Fruit fly (Drosophila melanogaster): ENCODE results near the gene Mat89Ba.

Mat89Ba gene

dm6 chr3R:16263522-16264305 lies 8.5 kb downstream of the Mat89Ba start, which contains the start of the genes bor and asun:
bor (minus strand) TSS chr3R:16264115.
asun (plus strand) TSS chr3R:16264271.
- no peak for TF ChIP-seq CG8478 (optimal IDR thresholded peaks at IDR 0.05)
- peak in 1 of 2 experiments; percentile 7 for TF ChIP-seq CTCF (optimal IDR thresholded peaks at IDR 0.05)

- no peak for TF ChIP-seq CG8478 (optimal IDR thresholded peaks at IDR 0.05)
- TF ChIP-seq CTCF (optimal IDR thresholded peaks at IDR 0.05): peak; percentile 97 to 99
Measured at dm6 chr3R:16260385-16261169, 11.6 kb downstream of the Mat89Ba start.

dm6 chr3R:16257346-16257745 lies 14.9 kb downstream of the Mat89Ba start:
- TF ChIP-seq CG8478 (optimal IDR thresholded peaks at IDR 0.05): no peak
- TF ChIP-seq CTCF (optimal IDR thresholded peaks at IDR 0.05): no peak

DNA sequence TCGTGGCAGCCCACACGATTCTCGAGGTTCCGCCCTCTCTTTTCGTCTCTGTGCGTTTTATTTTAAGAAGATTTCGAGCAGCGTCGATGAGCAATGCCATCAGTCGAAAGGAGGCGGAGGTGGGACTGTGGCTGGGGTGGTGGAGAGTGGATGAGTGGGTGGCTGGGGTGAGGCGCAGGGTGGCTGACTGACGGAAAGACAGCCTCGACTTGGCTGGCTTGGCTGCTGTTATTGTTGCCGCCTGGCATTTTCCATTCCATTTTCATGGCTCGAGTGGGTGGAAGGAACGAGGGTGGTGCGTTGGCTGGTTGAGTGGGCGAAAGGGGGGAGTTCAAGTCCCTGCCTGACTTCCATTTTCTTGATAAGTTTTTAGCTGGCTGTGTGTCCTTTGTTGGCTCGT lies 16.1 kb downstream of the Mat89Ba start:
- no peak for TF ChIP-seq CG8478 (optimal IDR thresholded peaks at IDR 0.05)
- TF ChIP-seq CTCF (optimal IDR thresholded peaks at IDR 0.05): no peak

dm6 chr3R:16254616-16255601 lies 17.3 kb downstream of the Mat89Ba start:
- TF ChIP-seq CTCF (optimal IDR thresholded peaks at IDR 0.05) (peak; percentile 29 to 58), CG8478 (optimal IDR thresholded peaks at IDR 0.05) (no peak)

DNA sequence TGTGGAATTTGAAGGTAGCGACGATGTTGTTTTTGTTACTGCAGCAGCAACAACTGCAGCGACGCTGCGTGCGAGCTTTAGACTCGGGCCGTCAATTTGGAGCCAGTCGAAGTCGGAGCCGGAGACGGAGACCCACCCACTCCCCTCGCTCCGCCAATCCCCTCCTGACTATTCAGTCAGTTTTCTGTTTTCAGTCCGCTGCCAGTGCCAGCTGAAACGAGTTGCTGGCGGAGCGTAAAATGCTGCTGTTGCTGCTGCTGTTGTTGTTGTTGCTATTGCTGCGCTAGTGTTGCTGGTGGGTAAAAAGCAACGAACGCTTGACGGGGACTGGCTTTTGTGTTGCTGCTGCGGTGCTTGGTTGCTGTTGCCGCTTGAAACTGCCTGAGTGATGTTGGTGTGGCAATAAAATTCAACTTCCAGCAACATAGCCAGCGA lies 18.2 kb downstream of the Mat89Ba start:
- no peak for TF ChIP-seq CG8478 (optimal IDR thresholded peaks at IDR 0.05)
- TF ChIP-seq CTCF (optimal IDR thresholded peaks at IDR 0.05): no peak

dm6 chr3R:16253427-16253883 lies 18.8 kb downstream of the Mat89Ba start:
- no peak for TF ChIP-seq CTCF (optimal IDR thresholded peaks at IDR 0.05)
- TF ChIP-seq CG8478 (optimal IDR thresholded peaks at IDR 0.05): no peak

- no peak for TF ChIP-seq CTCF (optimal IDR thresholded peaks at IDR 0.05)
- no peak for TF ChIP-seq CG8478 (optimal IDR thresholded peaks at IDR 0.05)
Measured at dm6 chr3R:16252898-16253412, 19.3 kb downstream of the Mat89Ba start.

DNA sequence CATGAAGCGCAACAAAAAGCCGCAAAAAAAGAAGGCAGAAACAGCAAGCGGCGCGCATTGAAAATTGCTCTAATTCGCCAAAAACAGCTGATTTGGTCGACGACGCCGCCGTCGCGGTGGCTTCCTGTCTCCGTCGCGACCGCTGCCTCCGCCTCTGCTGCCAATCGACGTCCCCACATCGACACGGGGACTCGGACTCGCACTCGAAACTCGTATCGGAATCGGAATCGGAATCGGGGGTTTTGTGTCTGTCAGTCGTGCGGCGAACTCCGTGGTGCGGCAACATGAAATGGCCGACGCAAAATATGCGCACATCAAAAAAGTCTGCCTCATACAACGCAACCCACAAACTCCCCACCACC lies 20.3 kb downstream of the Mat89Ba start:
- no peak for TF ChIP-seq CG8478 (optimal IDR thresholded peaks at IDR 0.05)
- no peak for TF ChIP-seq CTCF (optimal IDR thresholded peaks at IDR 0.05)

DNA sequence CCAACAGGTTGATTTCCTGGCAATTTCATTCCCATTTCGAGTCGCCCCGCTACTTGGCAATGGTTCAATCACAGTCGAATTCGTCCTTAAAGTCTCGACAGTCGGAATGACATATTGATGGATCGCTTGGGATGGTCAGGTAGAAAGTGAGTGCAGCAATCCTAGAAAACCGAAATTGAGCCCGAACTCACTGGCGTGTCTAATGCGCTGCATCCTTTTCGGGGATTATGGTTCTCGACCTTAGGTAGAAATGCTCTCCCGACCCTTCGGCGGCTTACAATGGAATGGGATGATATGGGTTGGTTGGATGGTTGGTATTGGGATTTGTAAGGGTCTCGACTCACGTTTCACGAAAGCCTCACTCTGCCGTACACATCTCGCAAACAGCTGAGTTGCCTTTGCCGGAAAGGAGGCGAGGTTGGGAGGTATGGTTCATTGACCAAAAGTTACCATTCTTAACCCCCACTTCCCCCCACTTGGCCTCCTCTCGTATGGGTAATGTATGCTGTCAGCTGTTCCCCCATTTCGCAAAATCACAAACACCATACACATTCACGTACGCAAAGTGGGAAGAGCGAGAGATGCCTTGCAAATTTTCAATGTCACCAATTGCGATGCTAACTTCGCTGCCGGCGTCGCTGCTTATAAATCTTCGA lies 20.8 kb downstream of the Mat89Ba start:
- TF ChIP-seq CG8478 (optimal IDR thresholded peaks at IDR 0.05) (no peak), CTCF (optimal IDR thresholded peaks at IDR 0.05) (no peak)

- TF ChIP-seq CTCF (optimal IDR thresholded peaks at IDR 0.05) (no peak), CG8478 (optimal IDR thresholded peaks at IDR 0.05) (peak; percentile 5)
Measured at dm6 chr3R:16249829-16250814, 22.1 kb downstream of the Mat89Ba start.

DNA sequence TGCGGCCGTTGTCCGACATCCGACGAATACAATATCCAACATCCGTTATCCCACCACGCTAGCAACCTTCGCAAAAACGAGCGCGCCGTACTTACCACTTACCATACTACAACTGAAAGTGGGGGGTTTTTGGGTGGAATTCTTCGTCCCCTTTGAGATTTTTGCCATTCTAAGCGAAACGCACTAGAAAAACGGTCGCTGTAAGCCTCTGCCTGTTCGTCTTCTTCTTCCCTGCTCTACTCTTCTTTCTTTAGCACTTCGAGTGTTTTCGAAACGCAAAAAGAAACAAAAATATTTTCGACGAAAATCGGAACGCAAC lies 22.7 kb downstream of the Mat89Ba start:
- TF ChIP-seq CTCF (optimal IDR thresholded peaks at IDR 0.05) (no peak), CG8478 (optimal IDR thresholded peaks at IDR 0.05) (no peak)

DNA sequence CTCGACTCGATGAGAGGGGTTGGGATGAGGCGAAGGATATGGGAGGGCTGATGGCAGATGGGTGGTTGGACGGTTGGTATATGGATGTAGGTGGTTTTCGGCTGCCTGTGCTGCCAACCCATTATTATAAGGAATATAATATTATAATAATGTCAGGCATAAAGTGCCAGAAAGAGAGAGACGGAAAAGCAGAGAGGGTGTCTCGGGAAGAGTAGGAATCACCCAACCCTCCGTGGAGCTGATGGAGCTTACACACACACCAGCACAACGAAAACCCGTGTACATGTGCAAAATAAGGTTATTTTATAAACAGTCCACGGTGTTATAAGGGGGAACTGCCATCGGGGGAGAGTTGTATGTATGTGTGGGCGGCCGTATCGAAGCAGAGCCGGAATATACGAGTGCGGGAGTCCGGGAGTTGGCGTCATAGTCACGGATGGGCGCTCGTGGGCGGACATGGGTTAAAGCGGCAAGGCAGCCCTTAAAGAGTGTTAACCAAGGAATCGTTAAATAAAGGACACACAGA lies 23.7 kb downstream of the Mat89Ba start:
- TF ChIP-seq CTCF (optimal IDR thresholded peaks at IDR 0.05): no peak
- TF ChIP-seq CG8478 (optimal IDR thresholded peaks at IDR 0.05): no peak

Measured in S2 (cell line).